Fruit fly (Drosophila melanogaster) whole organism, wandering third instar larva: Measurements from ENCODE around the gene TSG101.

Experiments
- CrebA ChIP-seq: fragments of 200-800 bp; sonication (Bioruptor generic); optimal IDR thresholded peaks from 2 replicates; lab custom pipeline; 2016; ENCODE audit warnings: missing biosample characterization, mild to moderate bottlenecking, missing genetic modification characterization, borderline replicate concordance
- Dfd ChIP-seq: fragments of >200 bp; optimal IDR thresholded peaks from 2 replicates; lab custom pipeline; 2017; ENCODE audit warnings: missing biosample characterization, missing genetic modification characterization
- jim ChIP-seq: fragments of 175-275, 200-325 bp; sonication (Bioruptor generic); optimal IDR thresholded peaks from 2 replicates; lab custom pipeline; 2016; ENCODE audit warnings: missing biosample characterization, mild to moderate bottlenecking, missing genetic modification characterization
- sv ChIP-seq: fragments of 200-800 bp; sonication (Bioruptor generic); optimal IDR thresholded peaks from 3 replicates; lab custom pipeline; 2016; ENCODE audit warnings: missing biosample characterization, missing genetic modification characterization
- tai ChIP-seq: sonication (Bioruptor generic); optimal IDR thresholded peaks from 2 replicates; lab custom pipeline; 2016; ENCODE audit warnings: missing biosample characterization, missing genetic modification characterization

- no peak for TF ChIP-seq sv (GFP tag; lab: Kevin White, UChicago)
- no peak for TF ChIP-seq CrebA
- TF ChIP-seq jim (GFP tag; lab: Kevin White, UChicago): no peak
- no peak for TF ChIP-seq Dfd (GFP tag; lab: Kevin White, UChicago)
- TF ChIP-seq tai (GFP tag; lab: Kevin White, UChicago): no peak
Measured at dm6 chr3L:16855287-16855686, 13.2 kb downstream of the TSG101 start.
